Fruit fly (Drosophila melanogaster) whole organism, wandering third instar larva: ENCODE data around the gene CG15545.

Source experiments
- Abd-B ChIP-seq: fragments of >200 bp; optimal IDR thresholded peaks from 2 replicates; lab custom pipeline; 2017; ENCODE audit warnings: missing biosample characterization, missing genetic modification characterization
- Dfd ChIP-seq: fragments of >200 bp; optimal IDR thresholded peaks from 2 replicates; lab custom pipeline; 2017; ENCODE audit warnings: missing biosample characterization, missing genetic modification characterization
- Hnf4 ChIP-seq: fragments of 200-800 bp; sonication (Bioruptor generic); optimal IDR thresholded peaks from 2 replicates; lab custom pipeline; 2016; ENCODE audit warnings: missing biosample characterization, mild to moderate bottlenecking, missing genetic modification characterization
- Mio ChIP-seq: sonication (Bioruptor generic); optimal IDR thresholded peaks from 2 replicates; lab custom pipeline; 2016; ENCODE audit warnings: missing biosample characterization, missing genetic modification characterization
- br ChIP-seq: fragments of 200-800 bp; sonication (Bioruptor generic); optimal IDR thresholded peaks from 2 replicates; lab custom pipeline; 2016; ENCODE audit warnings: missing biosample characterization, missing genetic modification characterization
- fru ChIP-seq: fragments of 200-800 bp; sonication (Bioruptor generic); optimal IDR thresholded peaks from 3 replicates; lab custom pipeline; 2016; ENCODE audit warnings: missing biosample characterization, mild to moderate bottlenecking, missing genetic modification characterization
- pan ChIP-seq: fragments of >200 bp; optimal IDR thresholded peaks from 2 replicates; lab custom pipeline; 2017
- sage ChIP-seq: fragments of 200-800 bp; sonication (Bioruptor generic); optimal IDR thresholded peaks from 2 replicates; lab custom pipeline; 2016; ENCODE audit warnings: missing biosample characterization, mild to moderate bottlenecking, missing genetic modification characterization
- usp ChIP-seq: fragments of >200 bp; optimal IDR thresholded peaks from 2 replicates; lab custom pipeline; 2017; ENCODE audit warnings: missing biosample characterization, missing genetic modification characterization

DNA sequence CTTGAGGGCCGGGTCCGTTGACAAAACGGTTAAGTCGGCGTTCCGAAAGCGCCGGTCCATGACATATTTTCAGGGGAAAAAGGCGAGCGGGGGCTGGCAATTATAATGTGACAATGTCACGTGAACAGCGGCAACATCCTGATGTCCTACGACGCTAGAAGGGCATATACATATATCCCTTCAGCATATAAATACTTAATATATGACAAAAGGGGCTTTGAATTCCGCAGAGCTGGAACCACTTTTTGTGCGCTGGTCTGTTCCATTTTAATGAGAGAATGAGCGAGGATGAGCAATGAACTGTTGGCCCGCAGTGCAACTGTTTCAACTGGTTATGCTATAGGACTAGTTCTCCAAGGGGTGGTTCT lies 11.6 kb downstream of the CG15545 start:
- TF ChIP-seq Hnf4 (GFP tag; lab: Kevin White, UChicago) (no peak), Mio (no peak), fru (no peak), usp (GFP tag; lab: Kevin White, UChicago) (no peak), Abd-B (no peak), Dfd (GFP tag; lab: Kevin White, UChicago) (no peak), pan (lab: Kevin White, UChicago) (no peak), sage (GFP tag; lab: Kevin White, UChicago) (no peak), br (GFP tag; lab: Kevin White, UChicago) (no peak)
